Fruit fly (Drosophila melanogaster) whole organism, adult: ENCODE results near the gene Tsp29Fb.

Source experiments
- CG14711 ChIP-seq: fragments of 200-800 bp; sonication (Bioruptor generic); optimal IDR thresholded peaks from 2 replicates; lab custom pipeline; 2018; ENCODE audit warnings: missing biosample characterization, mild to moderate bottlenecking, missing genetic modification characterization, moderate library complexity
- CG1620 ChIP-seq: fragments of 200-800 bp; sonication (Bioruptor generic); optimal IDR thresholded peaks from 2 replicates; lab custom pipeline; 2016; ENCODE audit warnings: missing biosample characterization, missing genetic modification characterization
- Clk ChIP-seq: fragments of 200-800 bp; sonication (Bioruptor generic); optimal IDR thresholded peaks from 2 replicates; lab custom pipeline; 2017; ENCODE audit warnings: missing biosample characterization, missing genetic modification characterization
- Mnt ChIP-seq: fragments of 200-800 bp; sonication (Bioruptor generic); optimal IDR thresholded peaks from 2 replicates; lab custom pipeline; 2016; ENCODE audit warnings: missing biosample characterization, mild to moderate bottlenecking, missing genetic modification characterization
- pad ChIP-seq: fragments of 200-800 bp; sonication (Bioruptor generic); optimal IDR thresholded peaks from 3 replicates; lab custom pipeline; 2017; ENCODE audit warnings: missing biosample characterization, missing genetic modification characterization, mild to moderate bottlenecking, moderate library complexity, missing genetic modification reagents
- toe ChIP-seq: fragments of 200-800 bp; sonication (Bioruptor generic); optimal IDR thresholded peaks from 2 replicates; lab custom pipeline; 2016; ENCODE audit warnings: missing biosample characterization, missing genetic modification characterization

- TF ChIP-seq CG1620 (GFP tag; lab: Kevin White, UChicago) (no peak), CG14711 (tag; lab: Kevin White, UChicago) (no peak), toe (GFP tag; lab: Kevin White, UChicago) (no peak), Clk (no peak), Mnt (GFP tag; lab: Kevin White, UChicago) (no peak), pad (GFP tag; lab: Kevin White, UChicago) (no peak)
Observed at dm6 chr2L:8974506-8974905, 37.3 kb downstream of the Tsp29Fb start.
